Worm (Caenorhabditis elegans): Measurements from ENCODE around the gene col-141.

- no peak for TF ChIP-seq ceh-43 (GFP tag; optimal IDR thresholded peaks at IDR 0.05)
- no peak for TF ChIP-seq nhr-28 (tag; optimal IDR thresholded peaks at IDR 0.05)
- no peak for TF ChIP-seq drap-1 (GFP tag; optimal IDR thresholded peaks at IDR 0.05)
- TF ChIP-seq nhr-237 (tag; optimal IDR thresholded peaks at IDR 0.05) = no peak
- TF ChIP-seq M03D4.4 (tag; optimal IDR thresholded peaks at IDR 0.05) = no peak
- TF ChIP-seq flh-1 (GFP tag; optimal IDR thresholded peaks at IDR 0.05) = no peak
- TF ChIP-seq mab-5 (tag; optimal IDR thresholded peaks at IDR 0.05) = no peak
- TF ChIP-seq cnd-1 (tag; optimal IDR thresholded peaks at IDR 0.05) = no peak
- no peak for TF ChIP-seq elt-1 (tag; optimal IDR thresholded peaks at IDR 0.05; ENCODE audit: borderline replicate concordance, insufficient read depth)
- TF ChIP-seq lsy-2 (tag; optimal IDR thresholded peaks at IDR 0.05) = no peak
- no peak for TF ChIP-seq snpc-4 (tag; optimal IDR thresholded peaks at IDR 0.05)
These were observed 23.2 kb upstream of the col-141 start, which contains the start of gene dmsr-12 for ce11 chrV:6806340-6806739.

All from whole organism, mixed stage, embryonic.